Fruit fly (Drosophila melanogaster) whole organism, wandering third instar larva: ENCODE results near the gene tfc.

Source experiments
- CG32264 ChIP-seq: fragments of 200-800 bp; sonication (Bioruptor generic); optimal IDR thresholded peaks from 2 replicates; lab custom pipeline; 2016; ENCODE audit warnings: missing biosample characterization, missing genetic modification characterization
- CG9705 ChIP-seq: fragments of 200-800 bp; sonication (Bioruptor generic); optimal IDR thresholded peaks from 2 replicates; lab custom pipeline; 2018; ENCODE audit warnings: missing biosample characterization, mild to moderate bottlenecking, missing genetic modification characterization
- CrebA ChIP-seq: fragments of 200-800 bp; sonication (Bioruptor generic); optimal IDR thresholded peaks from 2 replicates; lab custom pipeline; 2016; ENCODE audit warnings: missing biosample characterization, mild to moderate bottlenecking, missing genetic modification characterization, borderline replicate concordance
- Dfd ChIP-seq: fragments of >200 bp; optimal IDR thresholded peaks from 2 replicates; lab custom pipeline; 2017; ENCODE audit warnings: missing biosample characterization, missing genetic modification characterization
- Dif ChIP-seq: fragments of 200-275, 200-300 bp; sonication (Bioruptor generic); optimal IDR thresholded peaks from 2 replicates; lab custom pipeline; 2018; ENCODE audit warnings: missing biosample characterization, missing genetic modification characterization; ENCODE audit not compliant: partially characterized antibody
- GATAd ChIP-seq: sonication (Bioruptor generic); optimal IDR thresholded peaks from 2 replicates; lab custom pipeline; 2016; ENCODE audit warnings: missing biosample characterization, missing genetic modification characterization
- HLH106 ChIP-seq: fragments of 200-800 bp; optimal IDR thresholded peaks from 3 replicates; lab custom pipeline; 2019; ENCODE audit warnings: missing biosample characterization, mild to moderate bottlenecking, missing genetic modification characterization, moderate library complexity
- Hr78 ChIP-seq: fragments of >200 bp; optimal IDR thresholded peaks from 2 replicates; lab custom pipeline; 2017; ENCODE audit warnings: missing biosample characterization, missing genetic modification characterization
- Hr83 ChIP-seq: fragments of 200-300 bp; sonication (Bioruptor generic); optimal IDR thresholded peaks from 2 replicates; lab custom pipeline; 2016; ENCODE audit warnings: missing biosample characterization, mild to moderate bottlenecking, missing genetic modification characterization, moderate library complexity; ENCODE audit not compliant: poor library complexity, severe bottlenecking
- Jra ChIP-seq: sonication (Bioruptor generic); optimal IDR thresholded peaks from 2 replicates; lab custom pipeline; 2016; ENCODE audit warnings: missing biosample characterization, missing genetic modification characterization
- Myc ChIP-seq: fragments of >200 bp; optimal IDR thresholded peaks from 2 replicates; lab custom pipeline; 2017
- N ChIP-seq: fragments of >200 bp; optimal IDR thresholded peaks from 2 replicates; lab custom pipeline; 2018; ENCODE audit warnings: missing biosample characterization, missing external identifiers, missing genetic modification characterization
- OdsH ChIP-seq: fragments of 200-800 bp; sonication (Bioruptor generic); optimal IDR thresholded peaks from 2 replicates; lab custom pipeline; 2016; ENCODE audit warnings: missing biosample characterization, mild to moderate bottlenecking, missing genetic modification characterization
- Rel ChIP-seq, 2 experiments: fragments of 200-800 bp; sonication (Bioruptor generic) in 1 of 2; optimal IDR thresholded peaks; 2 replicates in 1 of 2; 3 replicates in 1 of 2; lab custom pipeline; 2016 to 2019; ENCODE audit warnings: mild to moderate bottlenecking in 2 of 2, missing biosample characterization in 2 of 2, missing genetic modification characterization in 2 of 2, moderate library complexity in 1 of 2
- Sp1 ChIP-seq: fragments of 200-800 bp; sonication (Bioruptor generic); optimal IDR thresholded peaks from 3 replicates; lab custom pipeline; 2019; ENCODE audit warnings: missing biosample characterization, mild to moderate bottlenecking, missing genetic modification characterization, moderate library complexity
- br ChIP-seq: fragments of 200-800 bp; sonication (Bioruptor generic); optimal IDR thresholded peaks from 2 replicates; lab custom pipeline; 2016; ENCODE audit warnings: missing biosample characterization, missing genetic modification characterization
- brk ChIP-seq: fragments of 200-800 bp; sonication (Bioruptor generic); optimal IDR thresholded peaks from 2 replicates; lab custom pipeline; 2016; ENCODE audit warnings: missing biosample characterization, mild to moderate bottlenecking, missing genetic modification characterization
- dmrt93B ChIP-seq: fragments of 200-800 bp; sonication (Bioruptor generic); optimal IDR thresholded peaks from 2 replicates; lab custom pipeline; 2018; ENCODE audit warnings: missing biosample characterization, mild to moderate bottlenecking, missing genetic modification characterization
- dsf ChIP-seq: sonication (Bioruptor generic); optimal IDR thresholded peaks from 2 replicates; lab custom pipeline; 2016; ENCODE audit warnings: missing biosample characterization, missing genetic modification characterization, borderline replicate concordance
- ey ChIP-seq: fragments of 200-800 bp; sonication (Bioruptor generic); optimal IDR thresholded peaks from 2 replicates; lab custom pipeline; 2016; ENCODE audit warnings: missing biosample characterization, missing genetic modification characterization
- foxo ChIP-seq, 2 experiments: fragments of 200-800 bp; sonication (Bioruptor generic); optimal IDR thresholded peaks; 2 replicates in 1 of 2; 3 replicates in 1 of 2; lab custom pipeline; 2016 to 2017; ENCODE audit warnings: missing biosample characterization in 2 of 2, missing genetic modification characterization in 2 of 2
- fru ChIP-seq: fragments of 200-800 bp; sonication (Bioruptor generic); optimal IDR thresholded peaks from 3 replicates; lab custom pipeline; 2016; ENCODE audit warnings: missing biosample characterization, mild to moderate bottlenecking, missing genetic modification characterization
- h ChIP-seq: fragments of 200-800 bp; sonication (Bioruptor generic); optimal IDR thresholded peaks from 3 replicates; lab custom pipeline; 2016; ENCODE audit warnings: missing biosample characterization, mild to moderate bottlenecking, missing genetic modification characterization
- jim ChIP-seq: fragments of 175-275, 200-325 bp; sonication (Bioruptor generic); optimal IDR thresholded peaks from 2 replicates; lab custom pipeline; 2016; ENCODE audit warnings: missing biosample characterization, mild to moderate bottlenecking, missing genetic modification characterization
- lola ChIP-seq: fragments of >200 bp; optimal IDR thresholded peaks from 2 replicates; lab custom pipeline; 2017; ENCODE audit warnings: missing biosample characterization, missing genetic modification characterization
- pan ChIP-seq: fragments of >200 bp; optimal IDR thresholded peaks from 2 replicates; lab custom pipeline; 2017
- psq ChIP-seq: fragments of 200-800 bp; sonication (Bioruptor generic); optimal IDR thresholded peaks from 3 replicates; lab custom pipeline; 2017; ENCODE audit warnings: missing biosample characterization, mild to moderate bottlenecking, missing genetic modification characterization, moderate library complexity
- rgr ChIP-seq: fragments of 200-800 bp; sonication (Bioruptor generic); optimal IDR thresholded peaks from 3 replicates; lab custom pipeline; 2016; ENCODE audit warnings: missing biosample characterization, mild to moderate bottlenecking, missing genetic modification characterization
- sage ChIP-seq: fragments of 200-800 bp; sonication (Bioruptor generic); optimal IDR thresholded peaks from 2 replicates; lab custom pipeline; 2016; ENCODE audit warnings: missing biosample characterization, mild to moderate bottlenecking, missing genetic modification characterization
- sv ChIP-seq: fragments of 200-800 bp; sonication (Bioruptor generic); optimal IDR thresholded peaks from 3 replicates; lab custom pipeline; 2016; ENCODE audit warnings: missing biosample characterization, missing genetic modification characterization
- tai ChIP-seq: sonication (Bioruptor generic); optimal IDR thresholded peaks from 2 replicates; lab custom pipeline; 2016; ENCODE audit warnings: missing biosample characterization, missing genetic modification characterization
- usp ChIP-seq: fragments of >200 bp; optimal IDR thresholded peaks from 2 replicates; lab custom pipeline; 2017; ENCODE audit warnings: missing biosample characterization, missing genetic modification characterization
- woc ChIP-seq: sonication (Bioruptor generic); optimal IDR thresholded peaks from 2 replicates; lab custom pipeline; 2016; ENCODE audit warnings: missing biosample characterization, mild to moderate bottlenecking, missing genetic modification characterization

Gene tfc

DNA sequence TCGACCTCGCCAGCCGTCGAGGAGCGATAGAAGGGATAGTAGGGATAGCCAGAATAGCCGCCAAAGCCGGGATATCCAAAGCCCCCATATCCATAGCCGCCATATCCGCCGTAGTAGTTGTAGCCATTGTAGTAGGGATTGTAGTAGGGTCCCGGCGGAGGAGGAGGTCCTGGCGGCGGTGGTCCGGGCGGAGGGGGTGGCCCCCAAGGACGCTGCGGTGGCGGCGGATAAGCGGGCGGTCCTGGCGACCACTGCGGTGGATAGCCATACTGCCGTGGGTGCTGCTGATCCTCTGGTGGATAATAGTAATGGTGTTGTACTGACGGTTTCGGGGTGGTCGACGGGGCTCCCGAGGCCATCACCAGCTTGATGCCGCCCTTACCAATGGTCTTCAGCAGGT lies 65.9 kb downstream of the tfc start:
- TF ChIP-seq N (GFP tag; lab: Kevin White, UChicago) = no peak
- TF ChIP-seq brk (GFP tag; lab: Kevin White, UChicago) = no peak
- no peak for TF ChIP-seq GATAd (GFP tag; lab: Kevin White, UChicago)
- no peak for TF ChIP-seq dsf
- no peak for TF ChIP-seq rgr
- peak; percentile 99 for TF ChIP-seq Dfd

- TF ChIP-seq Rel (GFP tag; optimal IDR thresholded peaks at IDR 0.05; lab: Kevin White, UChicago) (no peak), Rel (tag; optimal IDR thresholded peaks at IDR 0.05; lab: Kevin White, UChicago) (no peak), pan (no peak), woc (no peak), CrebA (GFP tag; lab: Kevin White, UChicago) (no peak), psq (GFP tag; lab: Kevin White, UChicago) (no peak), h (GFP tag; lab: Kevin White, UChicago) (no peak), jim (GFP tag; lab: Kevin White, UChicago) (no peak), Dfd (no peak), ey (no peak), Dif (GFP tag; lab: Kevin White, UChicago) (no peak), dsf (no peak), Sp1 (GFP tag; lab: Kevin White, UChicago) (no peak), fru (GFP tag; lab: Kevin White, UChicago) (no peak)
Observed at dm6 chr3L:1322706-1323105, 66.5 kb downstream of the tfc start, which contains the start of gene CG9184. Gene CG9184 (minus strand): TSS chr3L:1322806.

DNA sequence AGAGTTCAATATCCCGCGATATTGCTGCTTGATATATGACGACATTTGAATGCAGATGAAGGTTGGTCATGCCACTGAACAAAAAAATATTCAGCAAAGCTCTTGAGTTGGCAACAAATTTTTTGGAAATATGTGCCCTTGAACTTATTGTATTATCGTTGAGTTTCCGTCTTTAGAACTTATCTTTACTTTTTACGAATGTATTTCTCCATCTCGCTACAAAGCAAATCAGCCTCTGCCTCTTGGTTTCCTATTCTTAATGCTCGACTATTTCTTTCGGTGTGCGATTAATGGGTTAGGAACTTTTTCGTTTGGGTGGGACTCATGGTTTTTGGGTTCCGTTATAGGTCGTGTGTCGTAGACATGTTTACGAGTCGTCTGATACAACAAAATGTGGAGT lies 66.9 kb downstream of the tfc start:
- peak; percentile 36 for TF ChIP-seq fru (GFP tag; lab: Kevin White, UChicago)
- no peak for TF ChIP-seq jim (GFP tag; lab: Kevin White, UChicago)
- peak in 1 of 2 experiments; percentile 40 for TF ChIP-seq foxo (GFP tag; optimal IDR thresholded peaks at IDR 0.05; lab: Kevin White, UChicago)
- no peak for TF ChIP-seq Rel (GFP tag; optimal IDR thresholded peaks at IDR 0.05; lab: Kevin White, UChicago)
- TF ChIP-seq Rel (tag; optimal IDR thresholded peaks at IDR 0.05; lab: Kevin White, UChicago) = no peak
- peak; percentile 26 for TF ChIP-seq HLH106 (tag; lab: Kevin White, UChicago)
- TF ChIP-seq dsf = no peak
- TF ChIP-seq dmrt93B (GFP tag; lab: Kevin White, UChicago) = no peak
- no peak for TF ChIP-seq CG32264 (GFP tag; lab: Kevin White, UChicago)
- TF ChIP-seq usp = no peak
- TF ChIP-seq ey = peak; percentile 52
- peak; percentile 50 for TF ChIP-seq rgr
- peak; percentile 15 for TF ChIP-seq Sp1 (GFP tag; lab: Kevin White, UChicago)
- TF ChIP-seq br (GFP tag; lab: Kevin White, UChicago) = peak; percentile 35
- TF ChIP-seq tai = no peak
- TF ChIP-seq sage (GFP tag; lab: Kevin White, UChicago) = no peak
- TF ChIP-seq sv = peak; percentile 54
- no peak for TF ChIP-seq CG9705 (GFP tag; lab: Kevin White, UChicago)
- TF ChIP-seq Hr83 = no peak
- no peak for TF ChIP-seq pan
- no peak for TF ChIP-seq lola (GFP tag; lab: Kevin White, UChicago)
- TF ChIP-seq N (GFP tag; lab: Kevin White, UChicago) = no peak
- TF ChIP-seq Myc (lab: Kevin White, UChicago) = no peak
- TF ChIP-seq OdsH (GFP tag; lab: Kevin White, UChicago) = peak; percentile 39
- TF ChIP-seq psq (GFP tag; lab: Kevin White, UChicago) = peak; percentile 23
- no peak for TF ChIP-seq Jra (GFP tag; lab: Kevin White, UChicago)
- TF ChIP-seq Hr78 (GFP tag; lab: Kevin White, UChicago) = no peak
- TF ChIP-seq, all 38 proteins: peak for 10
